Worm (Caenorhabditis elegans): Measurements from ENCODE around the gene R10E4.1.

Gene R10E4.1

ce11 chrIII:4269220-4269935 is at the start of gene R10E4.1, which contains the start of gene sftb-1:
TSS of gene R10E4.1 (plus strand) at chrIII:4269743.
TSS of gene sftb-1 (minus strand) at chrIII:4269270.
- TF ChIP-seq F13C5.2 (tag; optimal IDR thresholded peaks at IDR 0.05) = peak; percentile 2
- TF ChIP-seq ceh-36 (tag; optimal IDR thresholded peaks at IDR 0.05) = no peak

- TF ChIP-seq B0310.2 (tag; optimal IDR thresholded peaks at IDR 0.05) = no peak
- no peak for TF ChIP-seq scrt-1 (GFP tag; IDR thresholded peaks at IDR 0.05)
- no peak for TF ChIP-seq tbx-11 (GFP tag; IDR thresholded peaks at IDR 0.05)
- no peak for TF ChIP-seq ceh-36 (tag; optimal IDR thresholded peaks at IDR 0.05)
- TF ChIP-seq F13C5.2 (tag; optimal IDR thresholded peaks at IDR 0.05) = no peak
- no peak for TF ChIP-seq ama-1 (optimal IDR thresholded peaks at IDR 0.05)
- TF ChIP-seq tra-4 (tag; optimal IDR thresholded peaks at IDR 0.05) = no peak
- TF ChIP-seq aly-1 (tag; optimal IDR thresholded peaks at IDR 0.05) = no peak
- TF ChIP-seq tbx-37 (GFP tag; conservative IDR thresholded peaks at IDR 0.05) = no peak
- no peak for TF ChIP-seq ets-7 (tag; optimal IDR thresholded peaks at IDR 0.05)
- TF ChIP-seq flt-1 (GFP tag; IDR thresholded peaks at IDR 0.05) = no peak
- TF ChIP-seq sea-1 (GFP tag; conservative IDR thresholded peaks at IDR 0.05) = no peak
- TF ChIP-seq ceh-13 (GFP tag; optimal IDR thresholded peaks at IDR 0.05) = no peak
- TF ChIP-seq hmg-4 (GFP tag; optimal IDR thresholded peaks at IDR 0.05) = no peak
- TF ChIP-seq hmbx-1 (tag; optimal IDR thresholded peaks at IDR 0.05) = no peak
- TF ChIP-seq hnd-1 (tag; optimal IDR thresholded peaks at IDR 0.05) = no peak
These were observed 48.7 kb upstream of the R10E4.1 start for ce11 chrIII:4220864-4221263.

ce11 chrIII:4221527-4221926 is 48.0 kb upstream of the R10E4.1 start:
- TF ChIP-seq tra-4 (tag; optimal IDR thresholded peaks at IDR 0.05) (no peak), hmbx-1 (tag; optimal IDR thresholded peaks at IDR 0.05) (no peak), sea-1 (GFP tag; conservative IDR thresholded peaks at IDR 0.05) (no peak), ets-7 (tag; optimal IDR thresholded peaks at IDR 0.05) (no peak), ceh-13 (GFP tag; optimal IDR thresholded peaks at IDR 0.05) (no peak), ceh-36 (tag; optimal IDR thresholded peaks at IDR 0.05) (no peak), tbx-11 (GFP tag; IDR thresholded peaks at IDR 0.05) (no peak)

ce11 chrIII:4223668-4224127 is 45.8 kb upstream of the R10E4.1 start:
- TF ChIP-seq hmg-4 (GFP tag; optimal IDR thresholded peaks at IDR 0.05) (peak; percentile 70), tbx-37 (GFP tag; conservative IDR thresholded peaks at IDR 0.05) (no peak), sea-1 (GFP tag; conservative IDR thresholded peaks at IDR 0.05) (no peak), tra-4 (tag; optimal IDR thresholded peaks at IDR 0.05) (no peak), F13C5.2 (tag; optimal IDR thresholded peaks at IDR 0.05) (peak; percentile 42), ceh-36 (tag; optimal IDR thresholded peaks at IDR 0.05) (no peak)

- no peak for TF ChIP-seq hmg-4 (GFP tag; optimal IDR thresholded peaks at IDR 0.05)
- TF ChIP-seq hmbx-1 (tag; optimal IDR thresholded peaks at IDR 0.05) = no peak
- TF ChIP-seq pes-1 (GFP tag; IDR thresholded peaks at IDR 0.05) = no peak
- TF ChIP-seq B0310.2 (tag; optimal IDR thresholded peaks at IDR 0.05) = no peak
- no peak for TF ChIP-seq sea-1 (GFP tag; conservative IDR thresholded peaks at IDR 0.05)
- TF ChIP-seq tbx-11 (GFP tag; IDR thresholded peaks at IDR 0.05) = no peak
- TF ChIP-seq ceh-13 (GFP tag; optimal IDR thresholded peaks at IDR 0.05) = no peak
- no peak for TF ChIP-seq aly-1 (tag; optimal IDR thresholded peaks at IDR 0.05)
- no peak for TF ChIP-seq F13C5.2 (tag; optimal IDR thresholded peaks at IDR 0.05)
- TF ChIP-seq hnd-1 (tag; optimal IDR thresholded peaks at IDR 0.05) = no peak
- TF ChIP-seq tra-4 (tag; optimal IDR thresholded peaks at IDR 0.05) = no peak
- no peak for TF ChIP-seq ceh-36 (tag; optimal IDR thresholded peaks at IDR 0.05)
- no peak for TF ChIP-seq flt-1 (GFP tag; IDR thresholded peaks at IDR 0.05)
- TF ChIP-seq ets-7 (tag; optimal IDR thresholded peaks at IDR 0.05) = no peak
- no peak for TF ChIP-seq scrt-1 (GFP tag; IDR thresholded peaks at IDR 0.05)
- no peak for TF ChIP-seq tbx-37 (GFP tag; conservative IDR thresholded peaks at IDR 0.05)
- TF ChIP-seq ama-1 (optimal IDR thresholded peaks at IDR 0.05) = no peak
These were observed 44.8 kb upstream of the R10E4.1 start for ce11 chrIII:4224722-4225121.

- TF ChIP-seq tbx-37 (GFP tag; conservative IDR thresholded peaks at IDR 0.05) (no peak), ama-1 (optimal IDR thresholded peaks at IDR 0.05) (no peak), hmbx-1 (tag; optimal IDR thresholded peaks at IDR 0.05) (no peak), pes-1 (GFP tag; IDR thresholded peaks at IDR 0.05) (no peak), F13C5.2 (tag; optimal IDR thresholded peaks at IDR 0.05) (no peak), tbx-11 (GFP tag; IDR thresholded peaks at IDR 0.05) (no peak), scrt-1 (GFP tag; IDR thresholded peaks at IDR 0.05) (no peak), ceh-13 (GFP tag; optimal IDR thresholded peaks at IDR 0.05) (no peak), hmg-4 (GFP tag; optimal IDR thresholded peaks at IDR 0.05) (no peak), hnd-1 (tag; optimal IDR thresholded peaks at IDR 0.05) (no peak), ets-7 (tag; optimal IDR thresholded peaks at IDR 0.05) (no peak), B0310.2 (tag; optimal IDR thresholded peaks at IDR 0.05) (no peak), ceh-36 (tag; optimal IDR thresholded peaks at IDR 0.05) (no peak), tra-4 (tag; optimal IDR thresholded peaks at IDR 0.05) (no peak), sea-1 (GFP tag; conservative IDR thresholded peaks at IDR 0.05) (no peak), flt-1 (GFP tag; IDR thresholded peaks at IDR 0.05) (no peak), aly-1 (tag; optimal IDR thresholded peaks at IDR 0.05) (no peak)
These were observed 42.2 kb upstream of the R10E4.1 start for ce11 chrIII:4227363-4227762.

ce11 chrIII:4228008-4228407 is 41.5 kb upstream of the R10E4.1 start, which contains the start of gene mpk-1:
TSS of gene mpk-1 (minus strand) at chrIII:4228108.
- TF ChIP-seq sea-1 (GFP tag; conservative IDR thresholded peaks at IDR 0.05) = no peak
- no peak for TF ChIP-seq ama-1 (optimal IDR thresholded peaks at IDR 0.05)
- no peak for TF ChIP-seq tbx-37 (GFP tag; conservative IDR thresholded peaks at IDR 0.05)
- TF ChIP-seq flt-1 (GFP tag; IDR thresholded peaks at IDR 0.05) = no peak
- TF ChIP-seq scrt-1 (GFP tag; IDR thresholded peaks at IDR 0.05) = no peak
- no peak for TF ChIP-seq tra-4 (tag; optimal IDR thresholded peaks at IDR 0.05)
- TF ChIP-seq hmg-4 (GFP tag; optimal IDR thresholded peaks at IDR 0.05) = no peak
- no peak for TF ChIP-seq hnd-1 (tag; optimal IDR thresholded peaks at IDR 0.05)
- no peak for TF ChIP-seq hmbx-1 (tag; optimal IDR thresholded peaks at IDR 0.05)
- TF ChIP-seq ets-7 (tag; optimal IDR thresholded peaks at IDR 0.05) = no peak
- no peak for TF ChIP-seq B0310.2 (tag; optimal IDR thresholded peaks at IDR 0.05)
- no peak for TF ChIP-seq pes-1 (GFP tag; IDR thresholded peaks at IDR 0.05)
- no peak for TF ChIP-seq ceh-36 (tag; optimal IDR thresholded peaks at IDR 0.05)
- TF ChIP-seq aly-1 (tag; optimal IDR thresholded peaks at IDR 0.05) = no peak
- TF ChIP-seq ceh-13 (GFP tag; optimal IDR thresholded peaks at IDR 0.05) = no peak
- TF ChIP-seq tbx-11 (GFP tag; IDR thresholded peaks at IDR 0.05) = no peak
- no peak for TF ChIP-seq F13C5.2 (tag; optimal IDR thresholded peaks at IDR 0.05)

Measured in whole organism, early embryonic.